Fruit fly (Drosophila melanogaster) whole organism, larva: ENCODE results near the gene CG31636.

Experiments
- noc ChIP-seq: fragments of 200-800 bp; sonication (Bioruptor generic); optimal IDR thresholded peaks from 3 replicates; lab custom pipeline; 2019; ENCODE audit warnings: missing biosample characterization, mild to moderate bottlenecking, missing genetic modification characterization, moderate library complexity

The CG31636 gene

DNA sequence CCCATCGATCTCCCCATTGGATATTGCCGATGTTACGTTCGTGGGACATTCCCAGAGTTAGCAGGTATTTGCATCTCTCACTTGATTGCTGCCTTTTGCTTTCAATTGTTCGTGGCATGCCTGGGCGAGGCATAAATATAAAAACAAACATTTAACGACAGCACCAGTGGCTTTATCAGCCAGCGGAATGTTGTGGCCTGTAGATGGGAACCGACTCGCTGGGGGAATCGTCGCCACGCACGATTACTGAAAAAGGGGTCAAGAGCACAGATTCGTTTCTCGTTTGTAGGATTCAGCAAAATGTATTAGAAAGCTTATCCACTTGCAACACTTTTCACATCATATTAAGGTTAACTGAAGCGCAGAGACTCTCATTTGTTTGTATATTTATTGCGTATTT is 13.5 kb upstream of the CG31636 start:
- no peak for TF ChIP-seq noc (tag; lab: Kevin White, UChicago)

DNA sequence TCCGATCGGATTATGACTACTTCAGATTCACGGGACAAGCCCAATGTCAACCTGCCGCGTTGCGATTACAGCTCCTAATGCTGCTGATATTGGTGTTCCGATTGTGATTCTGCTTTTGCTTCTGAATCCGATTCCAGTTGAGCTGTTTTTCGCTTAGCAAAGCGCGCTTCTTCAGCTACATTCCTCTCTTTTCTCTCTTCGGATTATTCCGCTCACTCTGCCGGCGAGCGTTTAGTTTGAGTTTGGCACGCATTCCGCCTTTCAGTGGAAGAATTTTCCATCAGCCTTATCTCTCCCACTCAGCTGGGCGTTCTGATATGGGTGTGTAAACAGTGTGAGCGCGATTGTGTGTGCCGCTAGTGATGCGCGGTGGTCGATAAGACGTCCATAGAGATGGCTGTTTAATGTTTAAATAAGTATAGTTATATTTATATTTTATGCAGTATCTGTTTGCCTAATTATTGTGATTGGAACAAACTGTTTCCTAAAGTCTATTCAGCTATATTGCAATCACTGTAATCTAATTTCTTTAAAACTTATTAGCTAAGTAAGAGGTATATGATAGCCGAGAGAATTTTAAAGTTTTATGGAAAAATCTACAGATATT is 9.9 kb upstream of the CG31636 start, which contains the start of gene Galt:
Gene Galt (minus strand): TSS at position 315 of the 607 bp plus-strand sequence.
- TF ChIP-seq noc (tag; lab: Kevin White, UChicago): no peak

dm6 chr2L:6663562-6664051 is 5.7 kb upstream of the CG31636 start, which contains the start of the genes CG13771, CG34310 and cup:
Gene CG13771 (minus strand): TSS chr2L:6663612.
Gene CG34310 (plus strand): TSS chr2L:6663664.
Gene cup (plus strand): TSS chr2L:6663664.
- TF ChIP-seq noc (tag; lab: Kevin White, UChicago): no peak

- TF ChIP-seq noc (tag; lab: Kevin White, UChicago): no peak
Measured at dm6 chr2L:6656264-6656676, 1.7 kb downstream of the CG31636 start, which contains the start of gene CG31633. Gene CG31633 (minus strand): TSS chr2L:6656321.

DNA sequence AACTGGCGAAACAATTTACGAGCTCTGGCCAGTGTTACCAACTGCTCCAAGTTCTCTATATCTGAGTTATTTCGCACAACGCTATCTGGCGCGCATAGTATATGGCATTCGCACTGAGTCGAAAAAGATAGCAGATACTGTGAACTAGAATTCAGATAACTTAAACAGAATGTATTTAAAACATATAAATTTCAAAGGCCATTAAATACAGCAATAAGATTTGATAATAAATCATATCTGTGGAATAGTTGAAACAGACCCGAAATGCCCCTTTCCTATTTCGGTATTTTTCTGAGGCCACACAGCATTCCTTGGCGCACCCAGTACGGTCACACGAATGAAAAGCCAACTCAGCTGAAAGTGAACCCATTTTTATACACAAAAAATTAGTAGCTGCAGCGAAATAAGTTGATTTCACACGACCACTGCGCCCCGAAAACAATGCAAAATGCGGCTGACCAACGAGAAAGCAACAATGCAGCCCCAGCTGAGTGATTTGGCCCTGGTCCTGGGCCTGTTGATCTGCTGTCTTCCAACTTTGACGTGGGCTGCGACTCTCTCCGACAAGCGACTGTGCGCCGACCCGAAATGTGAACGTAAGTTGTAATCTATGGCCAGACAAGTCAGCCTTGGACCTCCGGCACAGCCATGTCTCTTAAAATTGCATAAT is 8.7 kb downstream of the CG31636 start, which contains the start of the genes CG31635 and Tango1:
Gene CG31635 (minus strand): TSS at position 30 of the 670 bp plus-strand sequence.
Gene Tango1 (plus strand): TSS at position 304 of the 670 bp plus-strand sequence.
- TF ChIP-seq noc (tag; lab: Kevin White, UChicago): peak; percentile 20

dm6 chr2L:6648163-6648628 is 9.8 kb downstream of the CG31636 start:
- TF ChIP-seq noc (tag; lab: Kevin White, UChicago): peak; percentile 95

DNA sequence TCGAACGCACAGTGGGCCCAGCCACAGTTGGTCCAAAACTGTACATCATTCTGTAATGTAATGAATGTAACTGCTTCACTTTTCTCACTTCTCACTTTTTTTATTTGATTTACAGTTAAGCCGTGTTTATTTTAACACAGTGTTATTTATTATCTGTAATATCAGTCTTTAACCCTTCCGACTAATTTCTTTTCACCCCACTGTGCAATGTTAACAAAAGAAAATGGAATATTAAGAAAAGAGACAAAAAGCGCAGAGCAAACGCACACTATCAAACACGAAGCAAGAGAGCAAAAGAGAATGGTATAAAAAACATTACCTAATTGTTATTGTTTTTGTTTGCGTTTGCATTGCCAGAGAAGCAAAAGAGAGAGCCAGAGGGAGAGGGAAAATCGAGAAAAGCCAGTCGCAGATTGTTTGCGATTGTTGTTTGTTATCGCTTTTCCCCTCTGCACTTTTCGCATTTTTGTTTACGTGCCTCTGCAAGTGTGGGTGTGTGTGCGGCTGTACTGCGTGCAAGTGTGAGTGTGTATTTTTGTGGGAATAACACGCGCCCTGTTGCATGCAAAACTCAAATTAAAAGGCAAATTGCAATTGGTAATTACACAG is 10.7 kb downstream of the CG31636 start:
- peak; percentile 92 for TF ChIP-seq noc (tag; lab: Kevin White, UChicago)

DNA sequence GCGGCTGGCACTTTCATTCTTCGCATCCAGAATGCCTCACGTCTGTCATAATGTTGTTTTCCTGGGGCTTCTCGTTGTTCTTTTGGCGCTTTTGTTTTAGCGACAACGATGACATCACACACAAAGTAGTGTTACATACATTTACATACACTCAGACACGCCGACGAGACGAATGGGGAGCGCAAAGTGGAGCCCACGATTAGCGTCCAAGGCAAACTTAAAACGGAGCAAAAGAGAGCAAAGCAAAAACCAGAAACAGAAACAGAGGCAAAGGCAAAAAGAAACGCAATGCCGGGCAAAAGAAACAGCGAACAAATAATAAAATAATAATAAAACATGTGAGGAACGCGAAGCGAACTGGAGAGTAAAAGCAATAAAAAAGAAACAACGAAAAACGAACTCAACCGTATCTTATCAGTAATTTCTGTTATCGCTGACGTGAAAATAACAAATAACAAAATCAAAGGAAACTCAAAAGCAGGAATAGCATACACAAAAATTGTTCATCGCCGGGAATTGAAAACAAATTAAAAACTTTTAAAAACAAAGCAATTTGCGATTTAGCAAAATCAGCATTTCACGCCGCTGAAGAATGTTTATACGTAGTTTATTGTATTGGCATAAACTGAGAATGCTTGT is 13.4 kb downstream of the CG31636 start:
- peak; percentile 33 for TF ChIP-seq noc (tag; lab: Kevin White, UChicago)

dm6 chr2L:6643218-6643756 is 14.7 kb downstream of the CG31636 start:
- TF ChIP-seq noc (tag; lab: Kevin White, UChicago): peak; percentile 33

dm6 chr2L:6632307-6632706 is 25.6 kb downstream of the CG31636 start, which contains the start of gene Oatp26F:
Gene Oatp26F (minus strand): TSS chr2L:6632407.
- TF ChIP-seq noc (tag; lab: Kevin White, UChicago): no peak

dm6 chr2L:6622642-6623162 is 35.2 kb downstream of the CG31636 start, which contains the start of gene CG34345:
Gene CG34345 (plus strand): TSS chr2L:6623112.
- no peak for TF ChIP-seq noc (tag; lab: Kevin White, UChicago)

DNA sequence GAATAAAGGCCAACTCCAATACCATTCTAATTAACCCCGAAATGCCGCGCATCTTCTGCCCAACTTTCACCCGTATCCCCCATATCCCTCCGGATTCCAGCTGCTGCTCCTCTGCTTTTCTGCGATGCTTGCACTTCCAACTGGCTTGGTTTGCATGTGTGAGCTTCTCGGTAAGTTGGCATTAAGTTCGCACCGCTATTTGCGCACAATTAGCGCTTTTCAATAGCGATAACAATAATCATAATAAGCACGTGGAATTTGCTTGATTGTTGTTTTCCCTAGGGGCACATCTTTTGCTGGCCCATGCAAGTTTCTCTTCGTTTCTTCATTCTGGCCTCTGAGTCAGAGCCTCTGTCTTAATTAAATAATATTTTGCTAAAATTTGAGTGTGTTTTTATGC is 35.9 kb downstream of the CG31636 start:
- no peak for TF ChIP-seq noc (tag; lab: Kevin White, UChicago)

DNA sequence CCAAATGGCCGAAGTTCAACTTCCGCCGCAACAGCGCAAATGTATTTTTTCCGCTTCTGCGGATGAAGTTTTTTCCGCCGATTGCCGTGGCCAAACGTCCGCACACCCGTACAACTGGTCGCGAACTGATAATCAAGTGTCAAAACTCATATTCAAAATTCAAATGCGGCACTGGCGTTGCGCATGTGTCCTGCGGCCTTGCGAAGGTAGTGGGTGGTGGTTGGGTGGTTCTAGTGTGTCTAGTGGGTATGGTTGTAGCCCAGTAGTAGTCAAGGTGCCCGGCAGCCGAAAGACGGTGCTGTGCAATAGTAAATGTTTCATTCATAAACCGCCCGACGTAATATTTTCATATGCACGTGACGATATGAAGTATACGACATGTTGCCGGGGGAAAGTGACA is 36.4 kb downstream of the CG31636 start, which contains the start of gene DIP-iota:
Gene DIP-iota (minus strand): TSS at position 101 of the 400 bp plus-strand sequence.
- no peak for TF ChIP-seq noc (tag; lab: Kevin White, UChicago)

dm6 chr2L:6614229-6614935 is 43.6 kb downstream of the CG31636 start:
- TF ChIP-seq noc (tag; lab: Kevin White, UChicago): peak; percentile 2
